Fruit fly (Drosophila melanogaster): ENCODE results near the gene CG18273.

CG18273 gene

DNA sequence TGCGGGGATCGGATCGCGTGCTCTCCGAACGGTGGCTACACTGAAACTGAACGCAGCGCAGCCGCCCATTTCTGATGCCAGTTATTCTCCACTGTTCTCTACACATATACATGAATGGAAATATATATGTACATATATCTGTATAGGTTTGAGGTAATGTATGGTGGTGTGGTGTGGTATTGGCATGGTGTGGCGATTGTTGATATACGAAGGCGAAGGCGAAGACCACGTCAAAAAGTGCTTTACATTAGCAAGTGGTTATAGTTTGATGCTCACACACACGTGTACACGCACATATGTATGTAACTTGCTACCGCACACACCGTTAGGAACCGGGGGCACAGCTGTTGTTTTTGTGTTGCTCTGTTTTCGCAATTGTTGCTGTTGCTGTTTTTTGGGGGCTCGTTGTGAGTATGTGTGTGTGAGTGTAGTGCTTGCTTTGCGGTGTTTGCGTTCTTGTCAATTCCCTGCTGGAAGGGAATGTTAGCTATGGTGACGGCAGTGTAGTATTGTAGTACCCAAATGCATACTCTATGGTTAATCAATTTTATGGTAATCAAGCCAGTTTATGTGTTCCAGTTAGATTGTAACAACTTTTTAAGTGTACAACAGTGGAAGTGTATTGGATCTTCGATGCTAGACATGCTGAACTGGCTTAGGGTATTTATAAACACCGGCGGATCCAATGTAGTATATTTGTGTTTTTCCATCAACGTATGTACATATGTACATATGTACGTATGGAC lies 6.2 kb upstream of the CG18273 start, which contains the start of gene CG17896 (continued):
- TF ChIP-seq gcm (GFP tag; optimal IDR thresholded peaks at IDR 0.05) (peak; percentile 91), CG1024 (GFP tag; IDR thresholded peaks at IDR 0.05) (peak; percentile 93), Ssrp (tag; optimal IDR thresholded peaks at IDR 0.05) (peak; percentile 92), repo (GFP tag; optimal IDR thresholded peaks at IDR 0.05) (peak; percentile 97), aop (GFP tag; IDR thresholded peaks at IDR 0.05) (peak; percentile 83), gsb (GFP tag; IDR thresholded peaks at IDR 0.05) (peak; percentile 98), lab (GFP tag; optimal IDR thresholded peaks at IDR 0.05) (peak; percentile 99), CG30403 (GFP tag; optimal IDR thresholded peaks at IDR 0.05) (peak; percentile 98), Atf6 (GFP tag; IDR thresholded peaks at IDR 0.05) (peak; percentile 99), ro (GFP tag; IDR thresholded peaks at IDR 0.05) (peak; percentile 92), phol (tag; optimal IDR thresholded peaks at IDR 0.05) (peak; percentile 93), schlank (tag; optimal IDR thresholded peaks at IDR 0.05) (peak; percentile 99), CG6854 (GFP tag; optimal IDR thresholded peaks at IDR 0.05) (peak; percentile 97), CG30431 (GFP tag; optimal IDR thresholded peaks at IDR 0.05) (peak; percentile 95), CG31365 (tag; optimal IDR thresholded peaks at IDR 0.05) (peak; percentile 91), Sry-δ (GFP tag; optimal IDR thresholded peaks at IDR 0.05) (peak; percentile 75), CG3847 (GFP tag; IDR thresholded peaks at IDR 0.05) (peak; percentile 99), vvl (GFP tag; IDR thresholded peaks at IDR 0.05) (peak; percentile 98), pros (GFP tag; optimal IDR thresholded peaks at IDR 0.05) (peak; percentile 9), Drgx (GFP tag; IDR thresholded peaks at IDR 0.05) (peak; percentile 99), CG15514 (GFP tag; optimal IDR thresholded peaks at IDR 0.05) (peak; percentile 94), CG15011 (GFP tag; optimal IDR thresholded peaks at IDR 0.05) (peak; percentile 97), sr (GFP tag; IDR thresholded peaks at IDR 0.05) (peak; percentile 85; the same call in 2 of the 3 replicates), B-H1 (GFP tag; IDR thresholded peaks at IDR 0.05) (peak; percentile 97), CG11560 (tag; IDR thresholded peaks at IDR 0.05) (peak; percentile 94), Atf-2 (GFP tag; optimal IDR thresholded peaks at IDR 0.05) (peak; percentile 98), yki (optimal IDR thresholded peaks at IDR 0.05) (no peak), CG10654 (GFP tag; optimal IDR thresholded peaks at IDR 0.05) (peak; percentile 97), Neu2 (GFP tag; optimal IDR thresholded peaks at IDR 0.05; ENCODE audit: borderline replicate concordance) (peak; percentile 93), CG5180 (GFP tag; optimal IDR thresholded peaks at IDR 0.05) (peak; percentile 86), CG1602 (GFP tag; optimal IDR thresholded peaks at IDR 0.05) (peak; percentile 96), CG17612 (GFP tag; IDR thresholded peaks at IDR 0.05) (peak; percentile 97), MTF-1 (GFP tag; optimal IDR thresholded peaks at IDR 0.05; ENCODE audit: borderline replicate concordance) (peak; percentile 90), sug (tag; optimal IDR thresholded peaks at IDR 0.05) (peak; percentile 93), E2f1 (GFP tag; IDR thresholded peaks at IDR 0.05) (peak; percentile 98), Chrac-16 (GFP tag; optimal IDR thresholded peaks at IDR 0.05) (peak; percentile 98), unpg (GFP tag; optimal IDR thresholded peaks at IDR 0.05) (peak; percentile 97), sima (GFP tag; optimal IDR thresholded peaks at IDR 0.05) (peak; percentile 95), CG5245 (GFP tag; optimal IDR thresholded peaks at IDR 0.05) (peak; percentile 95), NC2β (GFP tag; optimal IDR thresholded peaks at IDR 0.05) (peak; percentile 96), bab2 (GFP tag; optimal IDR thresholded peaks at IDR 0.05) (peak; percentile 99), CG2889 (GFP tag; IDR thresholded peaks at IDR 0.05) (peak; percentile 98), Opbp (GFP tag; IDR thresholded peaks at IDR 0.05; ENCODE audit: partially characterized antibody) (no peak), danr (GFP tag; IDR thresholded peaks at IDR 0.05) (peak; percentile 97), hb (GFP tag; IDR thresholded peaks at IDR 0.05; ENCODE audit: partially characterized antibody) (no peak), Dll (GFP tag; IDR thresholded peaks at IDR 0.05; ENCODE audit: partially characterized antibody) (no peak), CG7357 (GFP tag; IDR thresholded peaks at IDR 0.05) (peak; percentile 95), Nf-YA (GFP tag; IDR thresholded peaks at IDR 0.05) (peak; percentile 91), gt (GFP tag; IDR thresholded peaks at IDR 0.05) (peak; percentile 79; the same call in 1 of the 2 replicates), MESR4 (GFP tag; optimal IDR thresholded peaks at IDR 0.05) (peak; percentile 61)

Measured in whole organism, embryonic.